Fruit fly (Drosophila melanogaster) whole organism, pupa: ENCODE measurements around the gene CG14853.

Experiments
- CG14655 ChIP-seq: fragments of 200-800 bp; sonication (Bioruptor generic); optimal IDR thresholded peaks from 3 replicates; lab custom pipeline; 2017; ENCODE audit warnings: mild to moderate bottlenecking, missing biosample characterization, missing genetic modification reagents, missing genetic modification characterization
- CG34367 ChIP-seq: fragments of 200-800 bp; sonication (Bioruptor generic); optimal IDR thresholded peaks from 2 replicates; lab custom pipeline; 2018; ENCODE audit warnings: missing biosample characterization, mild to moderate bottlenecking, missing genetic modification characterization
- CG4496 ChIP-seq: fragments of 200-800 bp; sonication (Bioruptor generic); IDR thresholded peaks from 3 replicates; pipeline ENCODE4 v1.3.6; 2022; ENCODE audit warnings: missing biosample characterization, missing genetic modification characterization
- EcR ChIP-seq: fragments of 200-800 bp; sonication (Bioruptor generic); optimal IDR thresholded peaks from 3 replicates; lab custom pipeline; 2019; ENCODE audit warnings: missing biosample characterization, missing genetic modification characterization, mild to moderate bottlenecking, moderate library complexity, missing genetic modification reagents
- Pif1A ChIP-seq: fragments of 200-800 bp; sonication (Bioruptor generic); optimal IDR thresholded peaks from 3 replicates; lab custom pipeline; 2016; ENCODE audit warnings: missing biosample characterization, missing genetic modification characterization
- Pif1B ChIP-seq: fragments of 200-800 bp; sonication (Bioruptor generic); optimal IDR thresholded peaks from 3 replicates; lab custom pipeline; 2016; ENCODE audit warnings: missing biosample characterization, missing genetic modification characterization
- Snoo ChIP-seq: fragments of 200-800 bp; sonication (Bioruptor generic); optimal IDR thresholded peaks from 3 replicates; lab custom pipeline; 2017; ENCODE audit warnings: missing biosample characterization, mild to moderate bottlenecking, missing genetic modification characterization, inconsistent platforms
- gl ChIP-seq: fragments of 200-800 bp; sonication (Bioruptor generic); optimal IDR thresholded peaks from 2 replicates; lab custom pipeline; 2018; ENCODE audit warnings: missing biosample characterization, mild to moderate bottlenecking, missing genetic modification characterization

dm6 chr3R:14562040-14562439 lies 47.4 kb upstream of the CG14853 start, which contains the start of gene CG14851:
- TF ChIP-seq Snoo (tag; lab: Kevin White, UChicago) (no peak), gl (tag; lab: Kevin White, UChicago) (no peak), CG14655 (GFP tag; lab: Kevin White, UChicago) (no peak), Pif1B (GFP tag; lab: Kevin White, UChicago) (no peak), CG34367 (tag; lab: Kevin White, UChicago) (no peak), EcR (GFP tag; lab: Kevin White, UChicago) (no peak), Pif1A (GFP tag; lab: Kevin White, UChicago) (no peak), CG4496 (GFP tag; lab: Robert Waterston, UW) (no peak)
